Worm (Caenorhabditis elegans) whole organism, late embryonic: ENCODE measurements around the gene lrpr-1.

Source experiments
- C08G9.2 ChIP-seq: sonication (generic microtip); optimal IDR thresholded peaks from 2 replicates; lab custom pipeline; 2016; ENCODE audit warnings: mild to moderate bottlenecking, missing genetic modification characterization, moderate library complexity, missing compliant biosample characterization
- F13H6.1 ChIP-seq: sonication (generic microtip); optimal IDR thresholded peaks from 2 replicates; lab custom pipeline; 2016; ENCODE audit warnings: missing genetic modification characterization, missing compliant biosample characterization
- K02D7.2 ChIP-seq: sonication (generic microtip); optimal IDR thresholded peaks from 2 replicates; lab custom pipeline; 2017; ENCODE audit warnings: mild to moderate bottlenecking, missing genetic modification characterization, missing compliant biosample characterization
- Y22D7AL.16 ChIP-seq: sonication (generic microtip); optimal IDR thresholded peaks from 2 replicates; lab custom pipeline; 2016; ENCODE audit warnings: missing genetic modification characterization, missing compliant biosample characterization
- ahr-1 ChIP-seq: sonication (generic microtip); optimal IDR thresholded peaks from 2 replicates; lab custom pipeline; 2016; ENCODE audit warnings: missing genetic modification characterization, missing compliant biosample characterization
- ceh-14 ChIP-seq: sonication (generic microtip); optimal IDR thresholded peaks from 2 replicates; lab custom pipeline; 2016; ENCODE audit warnings: missing genotype, missing genetic modification characterization, missing compliant biosample characterization
- ceh-19 ChIP-seq: fragments of 200-800 bp; sonication (Bioruptor generic); optimal IDR thresholded peaks from 2 replicates; lab custom pipeline; 2018; ENCODE audit warnings: mild to moderate bottlenecking, missing genetic modification characterization, missing compliant biosample characterization
- ceh-2 ChIP-seq: sonication (generic microtip); optimal IDR thresholded peaks from 2 replicates; lab custom pipeline; 2016; ENCODE audit warnings: missing genotype, missing genetic modification characterization, missing compliant biosample characterization
- ceh-24 ChIP-seq: sonication (generic microtip); optimal IDR thresholded peaks from 2 replicates; lab custom pipeline; 2016; ENCODE audit warnings: mild to moderate bottlenecking, missing genetic modification characterization, missing compliant biosample characterization
- ceh-30 ChIP-seq: fragments of 150-350 bp; optimal IDR thresholded peaks from 2 replicates; lab custom pipeline; 2014; ENCODE audit warnings: missing biosample characterization, missing genetic modification characterization
- ceh-31 ChIP-seq: sonication (generic microtip); optimal IDR thresholded peaks from 2 replicates; lab custom pipeline; 2016; ENCODE audit warnings: missing genetic modification characterization, missing compliant biosample characterization
- ceh-34 ChIP-seq: sonication (generic microtip); optimal IDR thresholded peaks from 2 replicates; lab custom pipeline; 2016; ENCODE audit warnings: mild to moderate bottlenecking, missing genetic modification characterization, missing compliant biosample characterization
- ceh-6 ChIP-seq: fragments of 200-800 bp; sonication (Bioruptor generic); optimal IDR thresholded peaks from 2 replicates; lab custom pipeline; 2018; ENCODE audit warnings: mild to moderate bottlenecking, missing genetic modification characterization, missing compliant biosample characterization
- ceh-9 ChIP-seq: sonication (generic microtip); optimal IDR thresholded peaks from 2 replicates; lab custom pipeline; 2016; ENCODE audit warnings: mild to moderate bottlenecking, missing genetic modification characterization, inconsistent platforms, missing compliant biosample characterization
- dmd-4 ChIP-seq: sonication (generic microtip); optimal IDR thresholded peaks from 2 replicates; lab custom pipeline; 2016; ENCODE audit warnings: borderline replicate concordance, missing genetic modification characterization, missing compliant biosample characterization
- dve-1 ChIP-seq: sonication (generic microtip); optimal IDR thresholded peaks from 2 replicates; lab custom pipeline; 2017; ENCODE audit warnings: antibody characterized with exemption, mild to moderate bottlenecking, missing genetic modification characterization, missing compliant biosample characterization
- elt-2 ChIP-seq: sonication (generic microtip); optimal IDR thresholded peaks from 2 replicates; lab custom pipeline; 2016; ENCODE audit warnings: missing genetic modification reagents, missing genetic modification characterization, missing compliant biosample characterization
- elt-4 ChIP-seq: sonication (generic microtip); optimal IDR thresholded peaks from 2 replicates; lab custom pipeline; 2016; ENCODE audit warnings: missing genetic modification characterization, missing compliant biosample characterization
- ets-4 ChIP-seq: sonication (generic microtip); optimal IDR thresholded peaks from 2 replicates; lab custom pipeline; 2016; ENCODE audit warnings: missing genetic modification characterization, missing compliant biosample characterization
- eyg-1 ChIP-seq: sonication (generic microtip); optimal IDR thresholded peaks from 2 replicates; lab custom pipeline; 2016; ENCODE audit warnings: missing genotype, missing genetic modification characterization, missing compliant biosample characterization
- fax-1 ChIP-seq: sonication (generic microtip); optimal IDR thresholded peaks from 2 replicates; lab custom pipeline; 2016; ENCODE audit warnings: missing genotype, missing genetic modification characterization, missing compliant biosample characterization
- hlh-15 ChIP-seq: sonication (generic microtip); optimal IDR thresholded peaks from 2 replicates; lab custom pipeline; 2016; ENCODE audit warnings: missing genetic modification characterization, missing compliant biosample characterization
- hlh-6 ChIP-seq: sonication (generic microtip); optimal IDR thresholded peaks from 2 replicates; lab custom pipeline; 2016; ENCODE audit warnings: missing genotype, missing genetic modification characterization, missing compliant biosample characterization
- hlh-8 ChIP-seq: sonication (generic microtip); optimal IDR thresholded peaks from 2 replicates; lab custom pipeline; 2016; ENCODE audit warnings: missing genotype, missing genetic modification characterization, missing compliant biosample characterization
- lin-11 ChIP-seq: fragments of 200-800 bp; sonication (Bioruptor generic); optimal IDR thresholded peaks from 2 replicates; lab custom pipeline; 2018; ENCODE audit warnings: mild to moderate bottlenecking, missing genetic modification characterization, missing compliant biosample characterization
- madf-2 ChIP-seq: sonication (generic microtip); optimal IDR thresholded peaks from 2 replicates; lab custom pipeline; 2017; ENCODE audit warnings: missing genetic modification characterization, missing compliant biosample characterization
- mec-3 ChIP-seq: sonication (generic microtip); optimal IDR thresholded peaks from 2 replicates; lab custom pipeline; 2016; ENCODE audit warnings: borderline replicate concordance, missing genetic modification characterization, missing compliant biosample characterization
- nfya-1 ChIP-seq: sonication (generic microtip); optimal IDR thresholded peaks from 2 replicates; lab custom pipeline; 2017; ENCODE audit warnings: missing genetic modification characterization, mild to moderate bottlenecking, missing compliant biosample characterization, antibody characterized with exemption, moderate library complexity
- nhr-232 ChIP-seq: sonication (generic microtip); optimal IDR thresholded peaks from 2 replicates; lab custom pipeline; 2016; ENCODE audit warnings: missing genetic modification characterization, missing compliant biosample characterization
- odd-2 ChIP-seq: sonication (generic microtip); optimal IDR thresholded peaks from 2 replicates; lab custom pipeline; 2017; ENCODE audit warnings: antibody characterized with exemption, mild to moderate bottlenecking, missing genetic modification characterization, missing compliant biosample characterization
- pha-2 ChIP-seq: sonication (generic microtip); optimal IDR thresholded peaks from 2 replicates; lab custom pipeline; 2017; ENCODE audit warnings: mild to moderate bottlenecking, missing genetic modification characterization, missing compliant biosample characterization
- pha-4 ChIP-seq: fragments of 150-350 bp; optimal IDR thresholded peaks from 2 replicates; lab custom pipeline; 2018; ENCODE audit warnings: missing biosample characterization, missing genetic modification reagents, missing genetic modification characterization
- pqm-1 ChIP-seq: sonication (generic microtip); optimal IDR thresholded peaks from 2 replicates; lab custom pipeline; 2016; ENCODE audit warnings: missing genetic modification characterization, missing compliant biosample characterization
- rnt-1 ChIP-seq: sonication (generic microtip); optimal IDR thresholded peaks from 2 replicates; lab custom pipeline; 2016; ENCODE audit warnings: missing genetic modification characterization, missing compliant biosample characterization
- sox-2 ChIP-seq: fragments of 200-800 bp; sonication (Bioruptor generic); IDR thresholded peaks from 2 replicates; pipeline ENCODE4 v1.3.6; 2022; ENCODE audit warnings: missing genetic modification reagents, missing genetic modification characterization, missing compliant biosample characterization
- sox-4 ChIP-seq: sonication (generic microtip); optimal IDR thresholded peaks from 2 replicates; lab custom pipeline; 2017; ENCODE audit warnings: mild to moderate bottlenecking, missing genetic modification characterization, inconsistent platforms, missing compliant biosample characterization
- syd-9 ChIP-seq: sonication (generic microtip); optimal IDR thresholded peaks from 2 replicates; lab custom pipeline; 2016; ENCODE audit warnings: mild to moderate bottlenecking, missing genetic modification characterization, moderate library complexity, missing compliant biosample characterization
- tbx-7 ChIP-seq: sonication (generic microtip); optimal IDR thresholded peaks from 2 replicates; lab custom pipeline; 2016; ENCODE audit warnings: missing genotype, missing genetic modification characterization, missing compliant biosample characterization
- ttx-3 ChIP-seq: sonication (generic microtip); optimal IDR thresholded peaks from 2 replicates; lab custom pipeline; 2016; ENCODE audit warnings: missing genetic modification reagents, missing genetic modification characterization, missing compliant biosample characterization
- unc-3 ChIP-seq, 2 experiments: fragments of 200-800 bp in 1 of 2; sonication (Bioruptor generic) in 1 of 2; sonication (generic microtip) in 1 of 2; conservative IDR thresholded peaks in 1 of 2; optimal IDR thresholded peaks in 1 of 2; 2 replicates each; pipeline versions ENCODE4 v1.3.6 to Lab custom; 2016 to 2022; ENCODE audit warnings: missing compliant biosample characterization in 2 of 2, missing genetic modification characterization in 2 of 2, missing genetic modification reagents in 1 of 2
- unc-42 ChIP-seq: sonication (generic microtip); optimal IDR thresholded peaks from 2 replicates; lab custom pipeline; 2016; ENCODE audit warnings: missing genotype, missing genetic modification characterization, missing compliant biosample characterization
- unc-55 ChIP-seq: sonication (generic microtip); optimal IDR thresholded peaks from 2 replicates; lab custom pipeline; 2017; ENCODE audit warnings: missing biosample characterization, missing genetic modification reagents, missing genetic modification characterization
- unc-86 ChIP-seq: sonication (generic microtip); optimal IDR thresholded peaks from 2 replicates; lab custom pipeline; 2016; ENCODE audit warnings: missing genetic modification characterization, missing compliant biosample characterization
- zip-5 ChIP-seq: sonication (generic microtip); optimal IDR thresholded peaks from 2 replicates; lab custom pipeline; 2016; ENCODE audit warnings: missing genetic modification characterization, missing compliant biosample characterization

The lrpr-1 gene

DNA sequence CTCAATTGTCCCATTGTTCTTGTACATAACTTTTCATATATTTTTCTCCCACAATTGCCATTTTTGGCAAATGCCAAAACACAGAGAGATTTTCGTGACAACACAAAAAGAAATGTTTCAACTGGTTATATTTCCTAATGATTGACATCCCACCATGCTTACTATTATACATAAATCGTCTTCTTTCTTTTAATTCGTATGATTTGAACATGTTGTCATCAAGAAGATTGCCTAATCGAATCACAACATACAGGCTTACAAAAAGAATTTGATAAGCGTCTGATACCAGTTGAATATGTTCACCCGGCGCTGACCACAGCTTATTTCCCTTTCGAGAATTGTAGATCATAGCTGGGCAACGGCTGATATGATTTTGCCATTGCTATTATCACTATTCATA is 22.7 kb downstream of the lrpr-1 start, which contains the start of gene grd-9:
TSS of gene grd-9 (plus strand) at position 301 of the 400 bp plus-strand sequence.
- TF ChIP-seq hlh-6 (tag; lab: Kevin White, UChicago) (no peak), odd-2 (tag; lab: Kevin White, UChicago) (no peak), ceh-6 (no peak), K02D7.2 (tag; lab: Kevin White, UChicago) (no peak), F13H6.1 (tag; lab: Kevin White, UChicago) (no peak), pqm-1 (no peak), sox-2 (GFP tag; lab: Robert Waterston, UW) (no peak), C08G9.2 (no peak), nfya-1 (tag; lab: Kevin White, UChicago) (no peak), sox-4 (tag; lab: Kevin White, UChicago) (no peak), hlh-8 (tag; lab: Kevin White, UChicago) (no peak), rnt-1 (tag; lab: Kevin White, UChicago) (no peak), unc-86 (tag; lab: Kevin White, UChicago) (no peak), dve-1 (tag; lab: Kevin White, UChicago) (no peak), pha-2 (tag; lab: Kevin White, UChicago) (no peak), hlh-15 (tag; lab: Kevin White, UChicago) (no peak), dmd-4 (tag; lab: Kevin White, UChicago) (no peak), Y22D7AL.16 (tag; lab: Kevin White, UChicago) (no peak), mec-3 (tag; lab: Kevin White, UChicago) (no peak), ceh-9 (tag; lab: Kevin White, UChicago) (no peak)

- no peak for TF ChIP-seq ahr-1 (tag; lab: Kevin White, UChicago)
These were observed 24.7 kb downstream of the lrpr-1 start, which contains the start of gene C04E6.7 for ce11 chrV:5893015-5893414. Gene C04E6.7, plus strand, starts transcription at chrV:5893315.

ce11 chrV:5891204-5891603 is 26.5 kb downstream of the lrpr-1 start:
- TF ChIP-seq zip-5 (tag; lab: Kevin White, UChicago) (no peak), pha-4 (tag; lab: Kevin White, UChicago) (no peak), K02D7.2 (tag; lab: Kevin White, UChicago) (no peak), pqm-1 (no peak), nfya-1 (tag; lab: Kevin White, UChicago) (no peak), ceh-14 (tag; lab: Kevin White, UChicago) (no peak), ceh-24 (tag; lab: Kevin White, UChicago) (no peak), unc-42 (tag; lab: Kevin White, UChicago) (no peak), ahr-1 (tag; lab: Kevin White, UChicago) (no peak), ceh-2 (tag; lab: Kevin White, UChicago) (no peak), Y22D7AL.16 (tag; lab: Kevin White, UChicago) (no peak), ceh-19 (GFP tag; lab: Kevin White, UChicago) (no peak)

- TF ChIP-seq unc-55 (GFP tag; lab: Kevin White, UChicago) (no peak), K02D7.2 (tag; lab: Kevin White, UChicago) (no peak), ceh-30 (tag; lab: Kevin White, UChicago) (no peak), eyg-1 (tag; lab: Kevin White, UChicago) (no peak)
- TF ChIP-seq, all 69 proteins: peak for 0
These were observed 28.9 kb downstream of the lrpr-1 start for ce11 chrV:5888820-5889219.

ce11 chrV:5883735-5884134 is 34.0 kb downstream of the lrpr-1 start, which contains the start of gene C04E6.8:
Gene C04E6.8, minus strand, starts transcription at chrV:5883835.
- TF ChIP-seq dmd-4 (tag; lab: Kevin White, UChicago) (no peak), madf-2 (no peak), syd-9 (tag; lab: Kevin White, UChicago) (no peak), unc-3 (GFP tag; conservative IDR thresholded peaks at IDR 0.05; lab: Robert Waterston, UW) (no peak), unc-3 (tag; optimal IDR thresholded peaks at IDR 0.05; lab: Kevin White, UChicago) (no peak), tbx-7 (tag; lab: Kevin White, UChicago) (no peak), Y22D7AL.16 (tag; lab: Kevin White, UChicago) (no peak), lin-11 (tag; lab: Kevin White, UChicago) (no peak), ttx-3 (tag; lab: Kevin White, UChicago) (no peak), sox-2 (GFP tag; lab: Robert Waterston, UW) (no peak), fax-1 (tag; lab: Kevin White, UChicago) (no peak), ceh-14 (tag; lab: Kevin White, UChicago) (no peak), hlh-8 (tag; lab: Kevin White, UChicago) (no peak), nhr-232 (no peak), ceh-31 (tag; lab: Kevin White, UChicago) (no peak), elt-4 (tag; lab: Kevin White, UChicago) (no peak), ets-4 (tag; lab: Kevin White, UChicago) (no peak), ceh-34 (no peak), elt-2 (tag; lab: Kevin White, UChicago) (no peak)
